Fruit fly (Drosophila melanogaster) whole organism, pupa: Measurements from ENCODE around the gene Fpgs1.

Experiments used
- CG10348 ChIP-seq: fragments of 200-800 bp; sonication (Bioruptor generic); IDR thresholded peaks from 2 replicates; pipeline ENCODE4 v1.3.6; 2022; ENCODE audit warnings: missing biosample characterization, missing genetic modification characterization
- CG12605 ChIP-seq: fragments of 200-800 bp; sonication (Bioruptor generic); IDR thresholded peaks from 2 replicates; pipeline ENCODE4 v1.3.6; 2022; ENCODE audit warnings: missing biosample characterization, missing genetic modification characterization
- CG13204 ChIP-seq: fragments of 200-800 bp; sonication (Bioruptor generic); optimal IDR thresholded peaks from 2 replicates; lab custom pipeline; 2018; ENCODE audit warnings: missing biosample characterization, mild to moderate bottlenecking, missing genetic modification characterization, moderate library complexity
- CG14655 ChIP-seq: fragments of 200-800 bp; sonication (Bioruptor generic); optimal IDR thresholded peaks from 3 replicates; lab custom pipeline; 2017; ENCODE audit warnings: mild to moderate bottlenecking, missing biosample characterization, missing genetic modification reagents, missing genetic modification characterization
- CG15710 ChIP-seq: fragments of 200-800 bp; sonication (Bioruptor generic); optimal IDR thresholded peaks from 2 replicates; lab custom pipeline; 2018; ENCODE audit warnings: missing biosample characterization, mild to moderate bottlenecking, missing genetic modification characterization, moderate library complexity
- CG17806 ChIP-seq: fragments of 200-800 bp; sonication (Bioruptor generic); optimal IDR thresholded peaks from 2 replicates; lab custom pipeline; 2018; ENCODE audit warnings: missing biosample characterization, mild to moderate bottlenecking, missing genetic modification characterization, moderate library complexity
- CG32121 ChIP-seq: fragments of 200-800 bp; sonication (Bioruptor generic); IDR thresholded peaks from 2 replicates; pipeline ENCODE4 v1.3.6; 2022; ENCODE audit warnings: missing biosample characterization, missing genetic modification characterization
- CG34367 ChIP-seq: fragments of 200-800 bp; sonication (Bioruptor generic); optimal IDR thresholded peaks from 2 replicates; lab custom pipeline; 2018; ENCODE audit warnings: missing biosample characterization, mild to moderate bottlenecking, missing genetic modification characterization
- CG4496 ChIP-seq: fragments of 200-800 bp; sonication (Bioruptor generic); IDR thresholded peaks from 3 replicates; pipeline ENCODE4 v1.3.6; 2022; ENCODE audit warnings: missing biosample characterization, missing genetic modification characterization
- CG8159 ChIP-seq: fragments of 200-800 bp; sonication (Bioruptor generic); optimal IDR thresholded peaks from 3 replicates; lab custom pipeline; 2018; ENCODE audit warnings: missing biosample characterization, mild to moderate bottlenecking, missing genetic modification characterization, moderate library complexity
- CG8301 ChIP-seq: fragments of 200-800 bp; sonication (Bioruptor generic); optimal IDR thresholded peaks from 2 replicates; lab custom pipeline; 2018; ENCODE audit warnings: missing biosample characterization, mild to moderate bottlenecking, missing genetic modification characterization
- CG9948 ChIP-seq: fragments of 200-800 bp; sonication (Bioruptor generic); optimal IDR thresholded peaks from 2 replicates; lab custom pipeline; 2018; ENCODE audit warnings: missing biosample characterization, mild to moderate bottlenecking, missing genetic modification characterization, moderate library complexity
- D1 ChIP-seq: fragments of 200-800 bp; sonication (Bioruptor generic); optimal IDR thresholded peaks from 2 replicates; lab custom pipeline; 2018; ENCODE audit warnings: missing biosample characterization, mild to moderate bottlenecking, missing genetic modification characterization, moderate library complexity
- EcR ChIP-seq: fragments of 200-800 bp; sonication (Bioruptor generic); optimal IDR thresholded peaks from 3 replicates; lab custom pipeline; 2019; ENCODE audit warnings: missing biosample characterization, missing genetic modification characterization, mild to moderate bottlenecking, moderate library complexity, missing genetic modification reagents
- Ets98B ChIP-seq: fragments of 200-800 bp; sonication (Bioruptor generic); IDR thresholded peaks from 2 replicates; pipeline ENCODE4 v1.3.6; 2022; ENCODE audit warnings: missing biosample characterization, missing genetic modification characterization
- Pif1A ChIP-seq: fragments of 200-800 bp; sonication (Bioruptor generic); optimal IDR thresholded peaks from 3 replicates; lab custom pipeline; 2016; ENCODE audit warnings: missing biosample characterization, missing genetic modification characterization
- Pif1B ChIP-seq: fragments of 200-800 bp; sonication (Bioruptor generic); optimal IDR thresholded peaks from 3 replicates; lab custom pipeline; 2016; ENCODE audit warnings: missing biosample characterization, missing genetic modification characterization
- Snoo ChIP-seq: fragments of 200-800 bp; sonication (Bioruptor generic); optimal IDR thresholded peaks from 3 replicates; lab custom pipeline; 2017; ENCODE audit warnings: missing biosample characterization, mild to moderate bottlenecking, missing genetic modification characterization, inconsistent platforms
- fd96Ca ChIP-seq: fragments of 200-800 bp; sonication (Bioruptor generic); IDR thresholded peaks from 3 replicates; pipeline ENCODE4 v1.3.6; 2022; ENCODE audit warnings: missing biosample characterization, missing genetic modification characterization
- gl ChIP-seq: fragments of 200-800 bp; sonication (Bioruptor generic); optimal IDR thresholded peaks from 2 replicates; lab custom pipeline; 2018; ENCODE audit warnings: missing biosample characterization, mild to moderate bottlenecking, missing genetic modification characterization
- rn ChIP-seq: fragments of 200-800 bp; sonication (Bioruptor generic); IDR thresholded peaks from 2 replicates; pipeline ENCODE4 v1.3.6; 2022; ENCODE audit warnings: missing biosample characterization, missing genetic modification characterization

Gene Fpgs1

dm6 chrX:12579506-12579999 is 32.1 kb upstream of the Fpgs1 start:
- TF ChIP-seq CG14655 (GFP tag; lab: Kevin White, UChicago), result peak; percentile 98
- TF ChIP-seq CG12605, result peak; percentile 88
- TF ChIP-seq Pif1A, result peak; percentile 98
- TF ChIP-seq CG8159, result peak; percentile 98
- TF ChIP-seq CG32121 (GFP tag; lab: Robert Waterston, UW), result peak; percentile 97
- peak; percentile 89 for TF ChIP-seq CG10348 (GFP tag; lab: Robert Waterston, UW)
- peak; percentile 94 for TF ChIP-seq D1 (tag; lab: Kevin White, UChicago)
- peak; percentile 97 for TF ChIP-seq CG4496
- peak; percentile 91 for TF ChIP-seq Ets98B
- peak; percentile 90 for TF ChIP-seq fd96Ca (GFP tag; lab: Robert Waterston, UW)
- no peak for TF ChIP-seq EcR
- peak; percentile 91 for TF ChIP-seq gl (tag; lab: Kevin White, UChicago)
- peak; percentile 75 for TF ChIP-seq CG13204
- TF ChIP-seq CG15710 (tag; lab: Kevin White, UChicago), result peak; percentile 97
- TF ChIP-seq CG9948 (tag; lab: Kevin White, UChicago), result peak; percentile 98
- peak; percentile 94 for TF ChIP-seq rn (GFP tag; lab: Robert Waterston, UW)
- peak; percentile 98 for TF ChIP-seq CG8301 (tag; lab: Kevin White, UChicago)
- peak; percentile 97 for TF ChIP-seq Pif1B
- TF ChIP-seq Snoo (tag; lab: Kevin White, UChicago), result peak; percentile 78
- peak; percentile 97 for TF ChIP-seq CG34367 (tag; lab: Kevin White, UChicago)
- TF ChIP-seq CG17806 (tag; lab: Kevin White, UChicago), result peak; percentile 97
- TF ChIP-seq, all 21 proteins: peak for 20

dm6 chrX:12580040-12580497 is 31.6 kb upstream of the Fpgs1 start:
- peak; percentile 70 for TF ChIP-seq EcR
- TF ChIP-seq CG17806 (tag; lab: Kevin White, UChicago), result no peak

dm6 chrX:12580498-12581304 is 31.0 kb upstream of the Fpgs1 start:
- TF ChIP-seq CG17806 (tag; lab: Kevin White, UChicago) (no peak), CG32121 (GFP tag; lab: Robert Waterston, UW) (no peak), CG12605 (peak; percentile 28; the same call in 1 of the 2 replicates), CG4496 (peak; percentile 40; the same call in 1 of the 3 replicates), CG9948 (tag; lab: Kevin White, UChicago) (peak; percentile 21), CG8159 (peak; percentile 50), CG15710 (tag; lab: Kevin White, UChicago) (peak; percentile 18), Ets98B (no peak), CG10348 (GFP tag; lab: Robert Waterston, UW) (no peak)

- TF ChIP-seq CG34367 (tag; lab: Kevin White, UChicago) (no peak), D1 (tag; lab: Kevin White, UChicago) (no peak), Pif1B (no peak), fd96Ca (GFP tag; lab: Robert Waterston, UW) (no peak)
These were observed 30.4 kb upstream of the Fpgs1 start for dm6 chrX:12581305-12581676.

- TF ChIP-seq CG17806 (tag; lab: Kevin White, UChicago) (no peak), gl (tag; lab: Kevin White, UChicago) (no peak), CG4496 (no peak), CG34367 (tag; lab: Kevin White, UChicago) (no peak), D1 (tag; lab: Kevin White, UChicago) (no peak), EcR (no peak), CG14655 (GFP tag; lab: Kevin White, UChicago) (no peak), Pif1A (no peak), CG13204 (no peak), CG15710 (tag; lab: Kevin White, UChicago) (no peak), CG32121 (GFP tag; lab: Robert Waterston, UW) (no peak), CG8301 (tag; lab: Kevin White, UChicago) (no peak), CG10348 (GFP tag; lab: Robert Waterston, UW) (no peak), Ets98B (no peak)
These were observed 29.8 kb upstream of the Fpgs1 start for dm6 chrX:12581894-12582293.

- TF ChIP-seq EcR, result no peak
- TF ChIP-seq Snoo (tag; lab: Kevin White, UChicago), result no peak
- no peak for TF ChIP-seq Pif1A
- TF ChIP-seq CG17806 (tag; lab: Kevin White, UChicago), result no peak
- TF ChIP-seq CG4496, result no peak
- no peak for TF ChIP-seq CG8301 (tag; lab: Kevin White, UChicago)
- no peak for TF ChIP-seq fd96Ca (GFP tag; lab: Robert Waterston, UW)
- TF ChIP-seq D1 (tag; lab: Kevin White, UChicago), result no peak
- TF ChIP-seq CG32121 (GFP tag; lab: Robert Waterston, UW), result no peak
- no peak for TF ChIP-seq Pif1B
- TF ChIP-seq gl (tag; lab: Kevin White, UChicago), result no peak
- TF ChIP-seq CG8159, result no peak
- TF ChIP-seq CG10348 (GFP tag; lab: Robert Waterston, UW), result no peak
- TF ChIP-seq Ets98B, result no peak
- TF ChIP-seq CG12605, result no peak
- no peak for TF ChIP-seq rn (GFP tag; lab: Robert Waterston, UW)
- TF ChIP-seq CG34367 (tag; lab: Kevin White, UChicago), result no peak
- no peak for TF ChIP-seq CG15710 (tag; lab: Kevin White, UChicago)
- TF ChIP-seq CG14655 (GFP tag; lab: Kevin White, UChicago), result no peak
- TF ChIP-seq CG13204, result no peak
These were observed 29.0 kb upstream of the Fpgs1 start for dm6 chrX:12582661-12582983.
